Fruit fly (Drosophila melanogaster) whole organism, prepupa: ENCODE measurements around the gene Tengl1.

Source experiments
- CG10669 ChIP-seq: fragments of 200-800 bp; sonication (Bioruptor generic); optimal IDR thresholded peaks from 3 replicates; lab custom pipeline; 2018; ENCODE audit warnings: missing biosample characterization, mild to moderate bottlenecking, missing genetic modification characterization, moderate library complexity
- CG11294 ChIP-seq: fragments of 200-800 bp; sonication (Bioruptor generic); IDR thresholded peaks from 2 replicates; pipeline ENCODE4 v1.3.6; 2022; ENCODE audit warnings: missing biosample characterization, missing genetic modification characterization
- CG11762 ChIP-seq: fragments of 200-800 bp; sonication (Bioruptor generic); optimal IDR thresholded peaks from 3 replicates; lab custom pipeline; 2016; ENCODE audit warnings: missing biosample characterization, missing genetic modification characterization; ENCODE audit not compliant: insufficient read depth
- CG11902 ChIP-seq: fragments of 200-800 bp; sonication (Bioruptor generic); optimal IDR thresholded peaks from 3 replicates; lab custom pipeline; 2016; ENCODE audit warnings: missing biosample characterization, missing genetic modification characterization
- CG15336 ChIP-seq: fragments of 200-800 bp; sonication (Bioruptor generic); IDR thresholded peaks from 2 replicates; pipeline ENCODE4 v1.3.6; 2022; ENCODE audit warnings: missing biosample characterization, missing genetic modification characterization
- CG1621 ChIP-seq: fragments of 200-800 bp; sonication (Bioruptor generic); optimal IDR thresholded peaks from 3 replicates; lab custom pipeline; 2018; ENCODE audit warnings: missing biosample characterization, mild to moderate bottlenecking, missing genetic modification characterization
- CG16779 ChIP-seq: fragments of 200-800 bp; sonication (Bioruptor generic); optimal IDR thresholded peaks from 3 replicates; lab custom pipeline; 2017; ENCODE audit warnings: missing biosample characterization, mild to moderate bottlenecking, missing genetic modification characterization
- CG4318 ChIP-seq: fragments of 200-800 bp; sonication (Bioruptor generic); optimal IDR thresholded peaks from 3 replicates; lab custom pipeline; 2017; ENCODE audit warnings: missing biosample characterization, mild to moderate bottlenecking, missing genetic modification characterization
- CG6808 ChIP-seq: fragments of 200-800 bp; sonication (Bioruptor generic); optimal IDR thresholded peaks from 3 replicates; lab custom pipeline; 2017; ENCODE audit warnings: missing biosample characterization, missing genetic modification characterization, mild to moderate bottlenecking, moderate library complexity, missing genetic modification reagents
- CG7368 ChIP-seq: fragments of 200-800 bp; sonication (Bioruptor generic); optimal IDR thresholded peaks from 3 replicates; lab custom pipeline; 2016; ENCODE audit warnings: missing biosample characterization, missing genetic modification characterization
- CG8632 ChIP-seq: fragments of 200-800 bp; sonication (Bioruptor generic); optimal IDR thresholded peaks from 3 replicates; lab custom pipeline; 2016; ENCODE audit warnings: missing biosample characterization, missing genetic modification characterization
- CG9139 ChIP-seq: fragments of 200-800 bp; sonication (Bioruptor generic); optimal IDR thresholded peaks from 3 replicates; lab custom pipeline; 2017; ENCODE audit warnings: missing biosample characterization, mild to moderate bottlenecking, missing genetic modification characterization
- Eip78C ChIP-seq: fragments of 200-800 bp; sonication (Bioruptor generic); peaks from one replicate; lab custom pipeline; 2016; ENCODE audit warnings: missing biosample characterization, missing genetic modification characterization
- Eip93F ChIP-seq: fragments of 200-800 bp; sonication (Bioruptor generic); optimal IDR thresholded peaks from 2 replicates; lab custom pipeline; 2016; ENCODE audit warnings: missing biosample characterization, mild to moderate bottlenecking, missing genetic modification characterization
- Gug ChIP-seq: fragments of 200-800 bp; sonication (Bioruptor generic); IDR thresholded peaks from 2 replicates; pipeline ENCODE4 v1.3.6; 2022; ENCODE audit warnings: missing biosample characterization, missing genetic modification characterization
- Hr4 ChIP-seq: fragments of 200-800 bp; sonication (Bioruptor generic); optimal IDR thresholded peaks from 3 replicates; lab custom pipeline; 2016; ENCODE audit warnings: missing biosample characterization, missing genetic modification characterization
- Lpt ChIP-seq: fragments of 200-800 bp; sonication (Bioruptor generic); optimal IDR thresholded peaks from 3 replicates; lab custom pipeline; 2016; ENCODE audit warnings: missing biosample characterization, missing genetic modification characterization
- OdsH ChIP-seq: fragments of 200-800 bp; sonication (Bioruptor generic); optimal IDR thresholded peaks from 3 replicates; lab custom pipeline; 2016; ENCODE audit warnings: missing biosample characterization, missing genetic modification characterization
- Sox102F ChIP-seq: fragments of 200-800 bp; sonication (Bioruptor generic); optimal IDR thresholded peaks from 2 replicates; lab custom pipeline; 2016; ENCODE audit warnings: missing biosample characterization, mild to moderate bottlenecking, missing genetic modification characterization
- Sox15 ChIP-seq: fragments of 200-800 bp; sonication (Bioruptor generic); optimal IDR thresholded peaks from 3 replicates; lab custom pipeline; 2016; ENCODE audit warnings: missing biosample characterization, missing genetic modification characterization
- achi ChIP-seq: fragments of 200-800 bp; sonication (Bioruptor generic); optimal IDR thresholded peaks from 3 replicates; lab custom pipeline; 2016; ENCODE audit warnings: missing biosample characterization, missing genetic modification characterization
- acj6 ChIP-seq: fragments of 200-800 bp; sonication (Bioruptor generic); optimal IDR thresholded peaks from 3 replicates; lab custom pipeline; 2016; ENCODE audit warnings: missing biosample characterization, missing genetic modification characterization
- cyc ChIP-seq: fragments of 200-800 bp; sonication (Bioruptor generic); optimal IDR thresholded peaks from 3 replicates; lab custom pipeline; 2016; ENCODE audit warnings: missing biosample characterization, missing genetic modification characterization
- dac ChIP-seq: fragments of 200-800 bp; sonication (Bioruptor generic); optimal IDR thresholded peaks from 2 replicates; lab custom pipeline; 2017; ENCODE audit warnings: missing biosample characterization, mild to moderate bottlenecking, missing genetic modification characterization
- fd85E ChIP-seq: fragments of 200-800 bp; sonication (Bioruptor generic); optimal IDR thresholded peaks from 3 replicates; lab custom pipeline; 2016; ENCODE audit warnings: missing biosample characterization, missing genetic modification characterization
- lz ChIP-seq: fragments of 200-800 bp; sonication (Bioruptor generic); optimal IDR thresholded peaks from 3 replicates; lab custom pipeline; 2016; ENCODE audit warnings: missing biosample characterization, missing genetic modification characterization
- net ChIP-seq: fragments of 200-800 bp; sonication (Bioruptor generic); optimal IDR thresholded peaks from 3 replicates; lab custom pipeline; 2016; ENCODE audit warnings: missing biosample characterization, missing genetic modification characterization
- pdm3 ChIP-seq: fragments of 200-800 bp; sonication (Bioruptor generic); optimal IDR thresholded peaks from 3 replicates; lab custom pipeline; 2016; ENCODE audit warnings: missing biosample characterization, missing genetic modification characterization
- ss ChIP-seq, 2 experiments: fragments of 200-800 bp; sonication (Bioruptor generic); optimal IDR thresholded peaks; 2 replicates in 1 of 2; 3 replicates in 1 of 2; lab custom pipeline; 2017 to 2018; ENCODE audit warnings: mild to moderate bottlenecking in 2 of 2, missing biosample characterization in 2 of 2, missing genetic modification characterization in 2 of 2, moderate library complexity in 1 of 2
- svp ChIP-seq: fragments of 200-800 bp; sonication (Bioruptor generic); peaks from one replicate; lab custom pipeline; 2016; ENCODE audit warnings: missing biosample characterization, missing genetic modification characterization
- vri ChIP-seq: fragments of 200-800 bp; sonication (Bioruptor generic); optimal IDR thresholded peaks from 3 replicates; lab custom pipeline; 2016; ENCODE audit warnings: missing biosample characterization, mild to moderate bottlenecking, missing genetic modification characterization

Gene Tengl1

DNA sequence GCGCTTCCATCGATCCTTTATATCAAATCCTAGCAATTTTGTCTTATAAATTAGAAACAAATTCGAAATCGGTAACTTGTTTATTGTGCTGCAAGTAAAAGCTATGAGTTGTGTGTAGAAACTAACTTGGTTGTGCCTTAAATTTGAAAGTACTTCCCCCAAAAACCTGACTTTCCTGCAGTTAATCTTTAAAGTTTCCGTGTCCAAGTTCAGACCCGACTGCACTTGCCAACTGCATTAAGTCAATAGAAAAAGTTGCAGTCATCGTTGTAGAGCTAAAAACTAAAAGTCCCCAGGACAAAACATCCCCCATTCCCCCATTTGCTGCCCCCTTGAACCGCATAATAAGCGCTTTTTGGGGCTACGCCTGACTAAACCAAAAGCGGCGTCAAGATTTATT lies at the start of gene Tengl1:
TSS of gene Tengl1 (minus strand) at position 101 of the 400 bp plus-strand sequence.
- TF ChIP-seq dac (GFP tag; lab: Kevin White, UChicago): no peak
- TF ChIP-seq, all 60 proteins: peak for 0

- TF ChIP-seq svp (GFP tag; lab: Kevin White, UChicago) (no peak), CG10669 (GFP tag; lab: Kevin White, UChicago) (no peak), CG6808 (no peak), acj6 (GFP tag; lab: Kevin White, UChicago) (no peak), cyc (GFP tag; lab: Kevin White, UChicago) (no peak), Hr4 (GFP tag; lab: Kevin White, UChicago) (no peak), Lpt (GFP tag; lab: Kevin White, UChicago) (no peak), Eip93F (GFP tag; lab: Kevin White, UChicago) (no peak), CG1621 (tag; lab: Kevin White, UChicago) (no peak)
These were observed 48.9 kb upstream of the Tengl1 start, which contains the start of gene CG17237 for dm6 chr2L:2289316-2289715. TSS of gene CG17237 (minus strand) at chr2L:2289416.

dm6 chr2L:2287807-2288206 lies 47.4 kb upstream of the Tengl1 start, which contains the start of gene CG42658:
TSS of gene CG42658 (minus strand) at chr2L:2287907.
- TF ChIP-seq CG7368 (GFP tag; lab: Kevin White, UChicago) (no peak), Eip78C (GFP tag; lab: Kevin White, UChicago) (no peak), ss (GFP tag; optimal IDR thresholded peaks at IDR 0.05; lab: Kevin White, UChicago) (no peak), CG15336 (GFP tag; lab: Robert Waterston, UW) (no peak)
- TF ChIP-seq, all 60 proteins: peak for 0

- TF ChIP-seq Gug (GFP tag; lab: Robert Waterston, UW) (no peak), Eip93F (GFP tag; lab: Kevin White, UChicago) (no peak), Sox102F (GFP tag; lab: Kevin White, UChicago) (no peak), CG11762 (GFP tag; lab: Kevin White, UChicago) (no peak), Eip78C (GFP tag; lab: Kevin White, UChicago) (no peak), CG9139 (GFP tag; lab: Kevin White, UChicago) (no peak), CG15336 (GFP tag; lab: Robert Waterston, UW) (no peak), CG11902 (GFP tag; lab: Kevin White, UChicago) (no peak), pdm3 (GFP tag; lab: Kevin White, UChicago) (no peak), CG8632 (GFP tag; lab: Kevin White, UChicago) (no peak), lz (GFP tag; lab: Kevin White, UChicago) (no peak), vri (GFP tag; lab: Kevin White, UChicago) (no peak), achi (GFP tag; lab: Kevin White, UChicago) (no peak), Sox15 (GFP tag; lab: Kevin White, UChicago) (no peak), fd85E (GFP tag; lab: Kevin White, UChicago) (no peak), net (GFP tag; lab: Kevin White, UChicago) (no peak)
These were observed 46.4 kb upstream of the Tengl1 start, which contains the start of gene CG31681 for dm6 chr2L:2286773-2287172. TSS of gene CG31681 (minus strand) at chr2L:2286873.

DNA sequence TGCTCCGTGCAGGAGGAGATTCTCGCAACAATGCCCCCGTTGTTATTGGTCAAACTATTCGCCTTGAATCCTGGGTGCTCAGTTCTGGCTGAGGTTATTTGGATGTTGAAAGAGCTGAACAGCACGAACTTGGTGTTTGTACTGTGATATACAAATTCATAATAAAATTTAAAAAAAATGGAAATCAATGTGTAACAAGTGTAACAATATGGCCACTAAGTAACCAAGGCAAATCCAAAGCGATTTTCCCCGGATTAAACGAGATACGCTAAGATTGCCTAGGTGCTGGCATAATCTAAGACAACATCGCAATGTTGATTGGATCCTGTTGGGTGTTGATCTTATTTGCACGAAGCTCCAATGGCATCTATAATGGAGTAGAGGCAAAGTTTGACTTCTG lies 44.5 kb upstream of the Tengl1 start, which contains the start of gene CG4271:
TSS of gene CG4271 (plus strand) at position 301 of the 400 bp plus-strand sequence.
- TF ChIP-seq CG4318 (GFP tag; lab: Kevin White, UChicago) (no peak), svp (GFP tag; lab: Kevin White, UChicago) (no peak), CG7368 (GFP tag; lab: Kevin White, UChicago) (no peak), achi (GFP tag; lab: Kevin White, UChicago) (no peak), CG15336 (GFP tag; lab: Robert Waterston, UW) (no peak), Eip93F (GFP tag; lab: Kevin White, UChicago) (no peak), Hr4 (GFP tag; lab: Kevin White, UChicago) (no peak), OdsH (GFP tag; lab: Kevin White, UChicago) (no peak), CG16779 (no peak), CG9139 (GFP tag; lab: Kevin White, UChicago) (no peak), cyc (GFP tag; lab: Kevin White, UChicago) (no peak), CG11294 (GFP tag; lab: Robert Waterston, UW) (no peak)
